Fruit fly (Drosophila melanogaster) whole organism, embryonic: Measurements from ENCODE around the gene pix.

Experiments used
- Bteb2 ChIP-seq: fragments of 200-800 bp; sonication (Bioruptor generic); optimal IDR thresholded peaks from 2 replicates; lab custom pipeline; 2016; ENCODE audit warnings: missing biosample characterization, missing genetic modification characterization
- CG11247 ChIP-seq: fragments of 200-800 bp; sonication (Bioruptor generic); IDR thresholded peaks from 2 replicates; pipeline ENCODE4 v1.3.6; 2022; ENCODE audit warnings: missing biosample characterization, missing genetic modification characterization
- CG11560 ChIP-seq: fragments of 200-800 bp; sonication (Bioruptor generic); IDR thresholded peaks from 3 replicates; pipeline ENCODE4 v1.3.6; 2022; ENCODE audit warnings: missing biosample characterization, missing genetic modification characterization
- CG12659 ChIP-seq: fragments of 200-800 bp; sonication (Bioruptor generic); optimal IDR thresholded peaks from 3 replicates; lab custom pipeline; 2017; ENCODE audit warnings: mild to moderate bottlenecking, missing biosample characterization, missing genetic modification reagents, missing genetic modification characterization
- CG14667 ChIP-seq: fragments of 200-800 bp; sonication (Bioruptor generic); IDR thresholded peaks from 2 replicates; pipeline ENCODE4 v1.3.6; 2022; ENCODE audit warnings: missing biosample characterization, missing genetic modification characterization
- CG1529 ChIP-seq: fragments of 200-800 bp; sonication (Bioruptor generic); optimal IDR thresholded peaks from 3 replicates; lab custom pipeline; 2018; ENCODE audit warnings: missing biosample characterization, missing genetic modification characterization
- CG1647 ChIP-seq: fragments of 200-800 bp; sonication (Bioruptor generic); optimal IDR thresholded peaks from 3 replicates; lab custom pipeline; 2016; ENCODE audit warnings: missing biosample characterization, missing genetic modification characterization
- CG17802 ChIP-seq: fragments of 200-800 bp; sonication (Bioruptor generic); optimal IDR thresholded peaks from 2 replicates; lab custom pipeline; 2018; ENCODE audit warnings: missing biosample characterization, mild to moderate bottlenecking, missing genetic modification characterization, moderate library complexity
- CG17829 ChIP-seq: fragments of 200-800 bp; optimal IDR thresholded peaks from 2 replicates; lab custom pipeline; 2019; ENCODE audit warnings: missing biosample characterization, mild to moderate bottlenecking, missing genetic modification characterization, moderate library complexity
- CG3995 ChIP-seq: fragments of 200-800 bp; sonication (Bioruptor generic); optimal IDR thresholded peaks from 3 replicates; lab custom pipeline; 2016; ENCODE audit warnings: missing biosample characterization, missing genetic modification characterization
- CG5245 ChIP-seq: fragments of 200-800 bp; sonication (Bioruptor generic); optimal IDR thresholded peaks from 3 replicates; lab custom pipeline; 2016; ENCODE audit warnings: missing biosample characterization, missing genetic modification characterization
- CG6272 ChIP-seq: fragments of 200-800 bp; sonication (Bioruptor generic); IDR thresholded peaks from 2 replicates; pipeline ENCODE4 v1.3.6; 2022; ENCODE audit warnings: missing biosample characterization, missing genetic modification characterization
- CG6791 ChIP-seq: fragments of 200-800 bp; sonication (Bioruptor generic); IDR thresholded peaks from 3 replicates; pipeline ENCODE4 v1.3.6; 2022; ENCODE audit warnings: missing biosample characterization, missing genetic modification characterization; ENCODE audit not compliant: partially characterized antibody
- CG7745 ChIP-seq: fragments of 200-800 bp; sonication (Bioruptor generic); optimal IDR thresholded peaks from 2 replicates; lab custom pipeline; 2018; ENCODE audit warnings: missing biosample characterization, mild to moderate bottlenecking, missing genetic modification characterization, moderate library complexity
- CG8290 ChIP-seq, 3 experiments: fragments of 200-800 bp; sonication (Bioruptor generic); optimal IDR thresholded peaks; 2 replicates each; lab custom pipeline; 2016 to 2019; ENCODE audit warnings: missing biosample characterization in 3 of 3, missing genetic modification characterization in 3 of 3, mild to moderate bottlenecking in 2 of 3, moderate library complexity in 1 of 3
- CG9437 ChIP-seq: fragments of 200-800 bp; sonication (Bioruptor generic); optimal IDR thresholded peaks from 2 replicates; lab custom pipeline; 2018; ENCODE audit warnings: missing biosample characterization, mild to moderate bottlenecking, missing genetic modification characterization
- Chrac-16 ChIP-seq: fragments of 200-800 bp; sonication (Bioruptor generic); optimal IDR thresholded peaks from 3 replicates; lab custom pipeline; 2016; ENCODE audit warnings: missing biosample characterization, missing genetic modification characterization
- Deaf1 ChIP-seq: fragments of 200-800 bp; optimal IDR thresholded peaks from 3 replicates; lab custom pipeline; 2019; ENCODE audit warnings: missing biosample characterization, mild to moderate bottlenecking, missing genetic modification characterization, moderate library complexity
- Hr78 ChIP-seq, 2 experiments: fragments of 200-800 bp in 1 of 2; fragments of >200 bp in 1 of 2; sonication (Bioruptor generic) in 1 of 2; optimal IDR thresholded peaks; 2 replicates each; lab custom pipeline; 2017 to 2019; ENCODE audit warnings: missing biosample characterization in 2 of 2, missing genetic modification characterization in 2 of 2, mild to moderate bottlenecking in 1 of 2, moderate library complexity in 1 of 2
- Lhr ChIP-seq: fragments of 200-800 bp; sonication (Bioruptor generic); optimal IDR thresholded peaks from 3 replicates; lab custom pipeline; 2017; ENCODE audit warnings: mild to moderate bottlenecking, missing biosample characterization, missing genetic modification reagents, missing genetic modification characterization
- Mes4 ChIP-seq: fragments of 200-800 bp; sonication (Bioruptor generic); optimal IDR thresholded peaks from 2 replicates; lab custom pipeline; 2016; ENCODE audit warnings: missing biosample characterization, missing genetic modification characterization
- NK7.1 ChIP-seq: fragments of 200-800 bp; sonication (Bioruptor generic); optimal IDR thresholded peaks from 3 replicates; lab custom pipeline; 2016; ENCODE audit warnings: missing biosample characterization, missing genetic modification characterization
- PHDP ChIP-seq: fragments of 200-800 bp; sonication (Bioruptor generic); optimal IDR thresholded peaks from 3 replicates; lab custom pipeline; 2018; ENCODE audit warnings: missing biosample characterization, mild to moderate bottlenecking, missing genetic modification characterization, moderate library complexity
- Ptx1 ChIP-seq: fragments of 200-800 bp; sonication (Bioruptor generic); IDR thresholded peaks from 2 replicates; pipeline ENCODE4 v1.3.6; 2022; ENCODE audit warnings: missing biosample characterization, missing genetic modification characterization
- Side ChIP-seq: fragments of 200-800 bp; sonication (Bioruptor generic); optimal IDR thresholded peaks from 2 replicates; lab custom pipeline; 2016; ENCODE audit warnings: missing biosample characterization, missing genetic modification characterization
- Sry-δ ChIP-seq: fragments of 200-800 bp; sonication (Bioruptor generic); optimal IDR thresholded peaks from 2 replicates; lab custom pipeline; 2016; ENCODE audit warnings: missing biosample characterization, missing genetic modification characterization
- YL-1 ChIP-seq: fragments of 200-800 bp; sonication (Bioruptor generic); optimal IDR thresholded peaks from 3 replicates; lab custom pipeline; 2017; ENCODE audit warnings: missing biosample characterization, mild to moderate bottlenecking, missing genetic modification characterization
- amos ChIP-seq: fragments of 200-800 bp; sonication (Bioruptor generic); IDR thresholded peaks from 2 replicates; pipeline ENCODE4 v1.3.6; 2022; ENCODE audit warnings: missing biosample characterization, missing genetic modification characterization; ENCODE audit not compliant: partially characterized antibody
- aop ChIP-seq: fragments of 200-800 bp; sonication (Bioruptor generic); IDR thresholded peaks from 2 replicates; pipeline ENCODE4 v1.3.6; 2022; ENCODE audit warnings: missing biosample characterization, missing genetic modification characterization
- bab2 ChIP-seq: fragments of 200-800 bp; sonication (Bioruptor generic); optimal IDR thresholded peaks from 2 replicates; lab custom pipeline; 2016; ENCODE audit warnings: missing biosample characterization, missing genetic modification characterization
- bcd ChIP-seq: fragments of 200-800 bp; sonication (Bioruptor generic); optimal IDR thresholded peaks from 2 replicates; lab custom pipeline; 2017; ENCODE audit warnings: missing biosample characterization, mild to moderate bottlenecking, missing genetic modification characterization
- cad ChIP-seq: fragments of >200 bp; optimal IDR thresholded peaks from 2 replicates; lab custom pipeline; 2017; ENCODE audit warnings: missing biosample characterization, missing genetic modification characterization
- crol ChIP-seq: fragments of 200-800 bp; sonication (Bioruptor generic); IDR thresholded peaks from 2 replicates; pipeline ENCODE4 v1.3.6; 2022; ENCODE audit warnings: missing biosample characterization, missing genetic modification characterization
- ham ChIP-seq: fragments of 200-800 bp; sonication (Bioruptor generic); IDR thresholded peaks from 2 replicates; pipeline ENCODE4 v1.3.6; 2022; ENCODE audit warnings: missing biosample characterization, missing genetic modification characterization
- hb ChIP-seq: fragments of 200-800 bp; sonication (Bioruptor generic); IDR thresholded peaks from 3 replicates; pipeline ENCODE4 v1.3.6; 2022; ENCODE audit warnings: missing biosample characterization, missing genetic modification characterization; ENCODE audit not compliant: partially characterized antibody
- ind ChIP-seq: fragments of 200-800 bp; sonication (Bioruptor generic); optimal IDR thresholded peaks from 3 replicates; lab custom pipeline; 2016; ENCODE audit warnings: missing biosample characterization, missing genetic modification characterization
- inv ChIP-seq: fragments of 200-800 bp; sonication (Bioruptor generic); IDR thresholded peaks from 2 replicates; pipeline ENCODE4 v1.3.6; 2022; ENCODE audit warnings: missing biosample characterization, missing genetic modification characterization; ENCODE audit not compliant: partially characterized antibody
- klu ChIP-seq: fragments of 200-800 bp; sonication (Bioruptor generic); IDR thresholded peaks from 2 replicates; pipeline ENCODE4 v1.3.6; 2022; ENCODE audit warnings: missing biosample characterization, missing genetic modification characterization
- mirr ChIP-seq: fragments of 200-800 bp; sonication (Bioruptor generic); optimal IDR thresholded peaks from 3 replicates; lab custom pipeline; 2018; ENCODE audit warnings: missing biosample characterization, mild to moderate bottlenecking, missing genetic modification characterization
- phol ChIP-seq: fragments of 200-800 bp; sonication (Bioruptor generic); optimal IDR thresholded peaks from 3 replicates; lab custom pipeline; 2018; ENCODE audit warnings: missing biosample characterization, mild to moderate bottlenecking, missing genetic modification characterization, moderate library complexity
- prd ChIP-seq, 3 experiments: fragments of >200 bp in 2 of 3; fragments of 200-800 bp in 1 of 3; sonication (Bioruptor generic) in 1 of 3; optimal IDR thresholded peaks in 2 of 3; IDR thresholded peaks in 1 of 3; 2 replicates in 2 of 3; 3 replicates in 1 of 3; pipeline versions ENCODE4 v1.3.6 to Lab custom; 2017 to 2022; ENCODE audit warnings: missing biosample characterization in 1 of 3, missing genetic modification characterization in 1 of 3
- pros ChIP-seq: fragments of 200-800 bp; sonication (Bioruptor generic); optimal IDR thresholded peaks from 3 replicates; lab custom pipeline; 2019; ENCODE audit warnings: missing biosample characterization, mild to moderate bottlenecking, missing genetic modification characterization, moderate library complexity
- run ChIP-seq: fragments of 200-800 bp; sonication (Bioruptor generic); optimal IDR thresholded peaks from 3 replicates; lab custom pipeline; 2018; ENCODE audit warnings: missing biosample characterization, mild to moderate bottlenecking, missing genetic modification characterization
- sc ChIP-seq, 3 experiments: fragments of >200 bp in 2 of 3; fragments of 200-800 bp in 1 of 3; sonication (Bioruptor generic) in 1 of 3; optimal IDR thresholded peaks; 2 replicates in 2 of 3; 3 replicates in 1 of 3; lab custom pipeline; 2017; ENCODE audit warnings: mild to moderate bottlenecking in 1 of 3, missing biosample characterization in 1 of 3, missing genetic modification characterization in 1 of 3, missing genetic modification reagents in 1 of 3
- unc-4 ChIP-seq: fragments of 200-800 bp; sonication (Bioruptor generic); IDR thresholded peaks from 2 replicates; pipeline ENCODE4 v1.3.6; 2022; ENCODE audit warnings: missing biosample characterization, missing genetic modification characterization; ENCODE audit not compliant: partially characterized antibody
- vfl ChIP-seq: fragments of 200-800 bp; sonication (Bioruptor generic); optimal IDR thresholded peaks from 2 replicates; lab custom pipeline; 2016; ENCODE audit warnings: missing biosample characterization, missing genetic modification characterization

The pix gene

dm6 chr3L:8974478-8975477 lies at the start of gene pix, which contains the start of gene Srp68 (continued):
- TF ChIP-seq cad (GFP tag; lab: Kevin White, UChicago), result no peak
- TF ChIP-seq Chrac-16 (GFP tag; lab: Kevin White, UChicago), result peak; percentile 75
- peak; percentile 13 for TF ChIP-seq vfl (GFP tag; lab: Kevin White, UChicago)
- no peak for TF ChIP-seq Side (GFP tag; lab: Kevin White, UChicago)
- no peak for TF ChIP-seq ham (GFP tag; lab: Robert Waterston, UW)
- TF ChIP-seq CG7745 (tag; lab: Kevin White, UChicago), result no peak
- TF ChIP-seq NK7.1 (GFP tag; lab: Kevin White, UChicago), result no peak
- peak; percentile 47; the same call in 1 of the 2 replicates for TF ChIP-seq CG6272 (GFP tag; lab: Robert Waterston, UW)
- peak; percentile 18 for TF ChIP-seq CG5245 (GFP tag; lab: Kevin White, UChicago)
- peak; percentile 40 for TF ChIP-seq Bteb2
- TF ChIP-seq run, result no peak
- peak; percentile 1 for TF ChIP-seq Mes4
- TF ChIP-seq bcd (GFP tag; lab: Kevin White, UChicago), result peak; percentile 51
- TF ChIP-seq CG8290 (GFP tag; optimal IDR thresholded peaks at IDR 0.05; lab: Kevin White, UChicago), result peak; percentile 53
- TF ChIP-seq CG8290 (tag; optimal IDR thresholded peaks at IDR 0.05; lab: Kevin White, UChicago), result peak in 1 of 2 experiments; percentile 39
- TF ChIP-seq Ptx1 (GFP tag; lab: Robert Waterston, UW), result peak; percentile 65
- 0 out of 3 replicates have a peak, but pooled peaks have one; percentile 33 for TF ChIP-seq CG6791
- TF ChIP-seq CG14667, result 0 out of 2 replicates have a peak, but pooled peaks have one; percentile 43
- no peak for TF ChIP-seq aop
- TF ChIP-seq CG17802 (tag; lab: Kevin White, UChicago), result no peak
- no peak for TF ChIP-seq CG11247 (GFP tag; lab: Robert Waterston, UW)
- TF ChIP-seq crol, result peak; percentile 99
- TF ChIP-seq phol (tag; lab: Kevin White, UChicago), result peak; percentile 80
- TF ChIP-seq bab2 (GFP tag; lab: Kevin White, UChicago), result peak; percentile 34
- TF ChIP-seq Sry-δ (GFP tag; lab: Kevin White, UChicago), result peak; percentile 84
- TF ChIP-seq prd (optimal IDR thresholded peaks at IDR 0.05; lab: Kevin White, UChicago), result no peak
- peak; percentile 49 for TF ChIP-seq prd (GFP tag; IDR thresholded peaks at IDR 0.05; lab: Robert Waterston, UW)
- no peak for TF ChIP-seq Deaf1 (tag; lab: Kevin White, UChicago)
- peak; percentile 82 for TF ChIP-seq CG12659
- peak; percentile 50; the same call in 1 of the 2 replicates for TF ChIP-seq klu (GFP tag; lab: Robert Waterston, UW)
- peak; percentile 81 for TF ChIP-seq YL-1 (GFP tag; lab: Kevin White, UChicago)
- TF ChIP-seq Hr78 (GFP tag; optimal IDR thresholded peaks at IDR 0.05; lab: Kevin White, UChicago), result no peak
- peak; percentile 40 for TF ChIP-seq CG1647 (GFP tag; lab: Kevin White, UChicago)
- peak; percentile 62 for TF ChIP-seq CG9437
- TF ChIP-seq Lhr (GFP tag; lab: Kevin White, UChicago), result peak; percentile 43
- no peak for TF ChIP-seq sc (optimal IDR thresholded peaks at IDR 0.05; lab: Kevin White, UChicago)
- TF ChIP-seq sc (GFP tag; optimal IDR thresholded peaks at IDR 0.05; lab: Kevin White, UChicago), result no peak
- TF ChIP-seq hb, result peak; percentile 65
- TF ChIP-seq unc-4 (GFP tag; lab: Robert Waterston, UW), result peak; percentile 78
- TF ChIP-seq ind (GFP tag; lab: Kevin White, UChicago), result peak; percentile 67
- TF ChIP-seq mirr (GFP tag; lab: Kevin White, UChicago), result no peak
- TF ChIP-seq CG1529, result peak; percentile 55
- TF ChIP-seq CG3995 (GFP tag; lab: Kevin White, UChicago), result peak; percentile 26
- peak; percentile 58 for TF ChIP-seq PHDP (tag; lab: Kevin White, UChicago)
- no peak for TF ChIP-seq CG11560 (tag; lab: Robert Waterston, UW)
- peak; percentile 86 for TF ChIP-seq inv
- TF ChIP-seq amos, result peak; percentile 69
- no peak for TF ChIP-seq pros (GFP tag; lab: Kevin White, UChicago)
- TF ChIP-seq CG17829 (tag; lab: Kevin White, UChicago), result peak; percentile 76
